Worm (Caenorhabditis elegans): Measurements from ENCODE around the gene clc-28.

DNA sequence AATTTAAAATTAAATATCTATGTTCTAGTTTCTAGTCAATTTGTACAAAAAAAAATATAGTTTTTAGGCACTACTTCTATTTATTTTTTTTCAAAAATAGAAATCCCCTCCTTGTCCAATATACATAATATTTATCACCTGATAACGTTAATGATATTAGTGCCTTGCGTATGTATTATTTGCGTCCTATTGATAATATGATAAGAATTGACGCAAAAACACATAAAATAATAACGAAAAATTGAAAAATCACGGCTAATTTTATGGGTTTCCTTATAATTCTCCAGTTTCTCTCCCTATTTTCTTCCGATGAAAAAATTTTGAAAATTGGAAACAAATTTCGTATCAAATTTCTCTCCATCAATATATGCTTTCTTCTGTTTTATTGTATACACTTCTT, 39.5 kb downstream of the clc-28 start:
- no peak for TF ChIP-seq him-1 (tag; optimal IDR thresholded peaks at IDR 0.05)
- TF ChIP-seq dao-5 (tag; optimal IDR thresholded peaks at IDR 0.05): no peak
- TF ChIP-seq W03F9.2 (tag; optimal IDR thresholded peaks at IDR 0.05): no peak
